Worm (Caenorhabditis elegans) whole organism, L2 larva: ENCODE data around the gene srd-4.

Source experiments
- ZK546.5 ChIP-seq: sonication (generic microtip); optimal IDR thresholded peaks from 2 replicates; lab custom pipeline; 2017; ENCODE audit warnings: missing biosample characterization, missing genetic modification characterization
- alr-1 ChIP-seq: fragments of 150-350 bp; optimal IDR thresholded peaks from 2 replicates; lab custom pipeline; 2014; ENCODE audit warnings: missing biosample characterization, missing genetic modification characterization
- aly-2 ChIP-seq: fragments of 150-350 bp; optimal IDR thresholded peaks from 2 replicates; lab custom pipeline; 2014; ENCODE audit warnings: missing biosample characterization, missing genetic modification characterization
- ama-1 ChIP-seq: fragments of 150-350 bp; optimal IDR thresholded peaks from 2 replicates; lab custom pipeline; 2018; ENCODE audit warnings: inconsistent platforms
- ceh-16 ChIP-seq: fragments of 150-350 bp; optimal IDR thresholded peaks from 2 replicates; lab custom pipeline; 2014; ENCODE audit warnings: missing biosample characterization, missing genetic modification characterization
- ceh-82 ChIP-seq: fragments of 150-350 bp; optimal IDR thresholded peaks from 2 replicates; lab custom pipeline; 2014; ENCODE audit warnings: missing biosample characterization, missing genetic modification characterization
- crh-2 ChIP-seq: sonication (generic microtip); optimal IDR thresholded peaks from 2 replicates; lab custom pipeline; 2017; ENCODE audit warnings: missing biosample characterization, missing genetic modification characterization
- dmd-4 ChIP-seq: sonication (generic microtip); optimal IDR thresholded peaks from 2 replicates; lab custom pipeline; 2017; ENCODE audit warnings: missing biosample characterization, missing genetic modification characterization
- elt-1 ChIP-seq: fragments of 150-350 bp; optimal IDR thresholded peaks from 2 replicates; lab custom pipeline; 2014; ENCODE audit warnings: missing biosample characterization, missing genetic modification characterization
- fos-1 ChIP-seq: fragments of 150-350 bp; optimal IDR thresholded peaks from 2 replicates; lab custom pipeline; 2014; ENCODE audit warnings: missing biosample characterization, missing genetic modification characterization
- gmeb-1 ChIP-seq: fragments of 150-350 bp; optimal IDR thresholded peaks from 2 replicates; lab custom pipeline; 2014; ENCODE audit warnings: missing biosample characterization, missing genetic modification characterization
- lin-11 ChIP-seq: fragments of 150-350 bp; sonication (generic microtip); optimal IDR thresholded peaks from 2 replicates; lab custom pipeline; 2014; ENCODE audit warnings: missing biosample characterization, missing genetic modification characterization, inconsistent platforms, mixed read lengths
- lin-39 ChIP-seq: fragments of 150-350 bp; optimal IDR thresholded peaks from 2 replicates; lab custom pipeline; 2014; ENCODE audit warnings: missing biosample characterization, missing genetic modification reagents, missing genetic modification characterization
- lsy-2 ChIP-seq, 2 experiments: fragments of 150-350 bp in 1 of 2; sonication (generic microtip) in 1 of 2; optimal IDR thresholded peaks; 2 replicates each; lab custom pipeline; 2014 to 2017; ENCODE audit warnings: missing biosample characterization in 2 of 2, missing genetic modification characterization in 2 of 2
- mab-5 ChIP-seq: fragments of 150-350 bp; optimal IDR thresholded peaks from 2 replicates; lab custom pipeline; 2014; ENCODE audit warnings: missing biosample characterization, missing genetic modification characterization
- mbf-1 ChIP-seq: sonication (generic microtip); optimal IDR thresholded peaks from 2 replicates; lab custom pipeline; 2017; ENCODE audit warnings: missing biosample characterization, missing genetic modification characterization
- mdl-1 ChIP-seq, 2 experiments: fragments of 150-350 bp in 1 of 2; sonication (generic microtip) in 1 of 2; optimal IDR thresholded peaks; 2 replicates each; lab custom pipeline; 2017; ENCODE audit warnings: missing biosample characterization in 2 of 2, missing genetic modification characterization in 2 of 2
- nhr-10 ChIP-seq: sonication (generic microtip); optimal IDR thresholded peaks from 2 replicates; lab custom pipeline; 2017; ENCODE audit warnings: missing biosample characterization, missing genetic modification characterization
- nhr-11 ChIP-seq: fragments of 150-350 bp; optimal IDR thresholded peaks from 2 replicates; lab custom pipeline; 2014; ENCODE audit warnings: missing biosample characterization, missing genetic modification characterization
- nhr-129 ChIP-seq: fragments of 150-350 bp; optimal IDR thresholded peaks from 2 replicates; lab custom pipeline; 2014; ENCODE audit warnings: missing biosample characterization, missing genetic modification characterization
- nhr-21 ChIP-seq: fragments of 150-350 bp; optimal IDR thresholded peaks from 2 replicates; lab custom pipeline; 2014; ENCODE audit warnings: missing biosample characterization, missing genetic modification characterization
- nhr-25 ChIP-seq: fragments of 150-350 bp; sonication (generic microtip); optimal IDR thresholded peaks from 3 replicates; lab custom pipeline; 2014; ENCODE audit warnings: missing biosample characterization, missing genetic modification characterization
- nhr-6 ChIP-seq: fragments of 150-350 bp; optimal IDR thresholded peaks from 2 replicates; lab custom pipeline; 2014; ENCODE audit warnings: missing biosample characterization, missing genetic modification characterization
- nhr-77 ChIP-seq: fragments of 150-350 bp; optimal IDR thresholded peaks from 2 replicates; lab custom pipeline; 2014; ENCODE audit warnings: missing biosample characterization, missing genetic modification characterization
- peb-1 ChIP-seq: fragments of 150-350 bp; optimal IDR thresholded peaks from 2 replicates; lab custom pipeline; 2014; ENCODE audit warnings: missing biosample characterization, missing genetic modification characterization
- sem-4 ChIP-seq: fragments of 150-350 bp; optimal IDR thresholded peaks from 2 replicates; lab custom pipeline; 2014; ENCODE audit warnings: missing biosample characterization, missing genetic modification reagents, missing genetic modification characterization
- skn-1 ChIP-seq: sonication (generic microtip); optimal IDR thresholded peaks from 2 replicates; lab custom pipeline; 2017; ENCODE audit warnings: missing biosample characterization, missing genetic modification characterization
- sma-3 ChIP-seq: sonication (generic microtip); optimal IDR thresholded peaks from 2 replicates; lab custom pipeline; 2016; ENCODE audit warnings: missing genetic modification reagents, missing genetic modification characterization, missing compliant biosample characterization
- sma-9 ChIP-seq, 2 experiments: fragments of 150-350 bp in 1 of 2; sonication (generic microtip) in 1 of 2; optimal IDR thresholded peaks; 2 replicates each; lab custom pipeline; 2014 to 2016; ENCODE audit warnings: missing genetic modification characterization in 2 of 2, mild to moderate bottlenecking in 1 of 2, missing biosample characterization in 1 of 2, missing compliant biosample characterization in 1 of 2, missing genetic modification reagents in 1 of 2, moderate library complexity in 1 of 2
- snpc-4 ChIP-seq: fragments of 150-350 bp; optimal IDR thresholded peaks from 2 replicates; lab custom pipeline; 2014; ENCODE audit warnings: missing biosample characterization, missing genetic modification characterization
- unc-39 ChIP-seq: fragments of 150-350 bp; optimal IDR thresholded peaks from 2 replicates; lab custom pipeline; 2014; ENCODE audit warnings: missing biosample characterization, missing genetic modification characterization
- unc-62 ChIP-seq: fragments of 150-350 bp; optimal IDR thresholded peaks from 2 replicates; lab custom pipeline; 2014; ENCODE audit warnings: missing biosample characterization, missing genetic modification reagents, missing genetic modification characterization
- zag-1 ChIP-seq: fragments of 150-350 bp; optimal IDR thresholded peaks from 2 replicates; lab custom pipeline; 2014; ENCODE audit warnings: missing biosample characterization, missing genetic modification characterization
- ztf-1 ChIP-seq: fragments of 200-800 bp; sonication (Bioruptor generic); conservative IDR thresholded peaks from 2 replicates; pipeline ENCODE4 v1.3.6; 2022; ENCODE audit warnings: missing genetic modification characterization, missing compliant biosample characterization
- ztf-11 ChIP-seq: sonication (generic microtip); optimal IDR thresholded peaks from 2 replicates; lab custom pipeline; 2017; ENCODE audit warnings: missing biosample characterization, missing genetic modification characterization
- ztf-4 ChIP-seq: fragments of 150-350 bp; optimal IDR thresholded peaks from 2 replicates; lab custom pipeline; 2014; ENCODE audit warnings: missing biosample characterization, missing genetic modification characterization

Gene srd-4

DNA sequence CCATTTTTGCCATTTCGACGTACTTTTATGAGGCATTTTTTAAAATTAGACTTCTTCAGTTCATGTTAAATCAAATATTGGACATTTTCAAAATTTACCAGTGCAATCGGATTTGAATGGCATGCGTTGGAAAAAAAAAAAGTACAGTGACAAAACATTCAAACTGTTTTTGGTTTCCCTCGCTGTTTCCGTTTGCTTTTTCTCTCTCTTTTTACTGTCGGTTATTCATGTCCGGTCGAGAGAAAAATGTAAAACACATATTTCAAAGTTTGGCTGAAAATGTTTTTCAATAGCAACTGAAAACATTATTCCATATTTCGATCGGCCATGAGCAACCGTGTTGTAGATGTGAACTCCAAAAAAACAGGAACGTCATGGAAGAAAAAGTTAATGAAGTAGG lies 44.1 kb upstream of the srd-4 start, which contains the start of gene C27A7.3:
TSS of gene C27A7.3 (plus strand) at position 301 of the 400 bp plus-strand sequence.
- TF ChIP-seq nhr-10 (tag; lab: Kevin White, UChicago) (no peak), crh-2 (tag; lab: Kevin White, UChicago) (no peak), ceh-82 (tag; lab: Kevin White, UChicago) (no peak), unc-62 (GFP tag; lab: Kevin White, UChicago) (no peak), lsy-2 (tag; optimal IDR thresholded peaks at IDR 0.05; lab: Kevin White, UChicago) (no peak), gmeb-1 (tag; lab: Kevin White, UChicago) (no peak), ceh-16 (tag; lab: Kevin White, UChicago) (no peak), sma-3 (GFP tag; lab: Kevin White, UChicago) (no peak), nhr-21 (tag; lab: Kevin White, UChicago) (no peak), peb-1 (no peak), ama-1 (lab: Kevin White, UChicago) (no peak), nhr-11 (no peak), nhr-6 (tag; lab: Kevin White, UChicago) (no peak), skn-1 (tag; lab: Kevin White, UChicago) (no peak), zag-1 (no peak), sma-9 (GFP tag; optimal IDR thresholded peaks at IDR 0.05; lab: Kevin White, UChicago) (no peak), sma-9 (tag; optimal IDR thresholded peaks at IDR 0.05; lab: Kevin White, UChicago) (no peak), ztf-1 (GFP tag; lab: Robert Waterston, UW) (no peak), lin-11 (tag; lab: Kevin White, UChicago) (no peak), lin-39 (tag; lab: Kevin White, UChicago) (no peak), ztf-11 (tag; lab: Kevin White, UChicago) (no peak)
- TF ChIP-seq, all 48 proteins: peak for 0

ce11 chrV:12150607-12151006 lies 34.1 kb upstream of the srd-4 start, which contains the start of gene che-11:
Gene che-11 (minus strand): TSS chrV:12150707.
- TF ChIP-seq skn-1 (tag; lab: Kevin White, UChicago) (no peak), unc-39 (tag; lab: Kevin White, UChicago) (no peak), lin-39 (tag; lab: Kevin White, UChicago) (no peak)

DNA sequence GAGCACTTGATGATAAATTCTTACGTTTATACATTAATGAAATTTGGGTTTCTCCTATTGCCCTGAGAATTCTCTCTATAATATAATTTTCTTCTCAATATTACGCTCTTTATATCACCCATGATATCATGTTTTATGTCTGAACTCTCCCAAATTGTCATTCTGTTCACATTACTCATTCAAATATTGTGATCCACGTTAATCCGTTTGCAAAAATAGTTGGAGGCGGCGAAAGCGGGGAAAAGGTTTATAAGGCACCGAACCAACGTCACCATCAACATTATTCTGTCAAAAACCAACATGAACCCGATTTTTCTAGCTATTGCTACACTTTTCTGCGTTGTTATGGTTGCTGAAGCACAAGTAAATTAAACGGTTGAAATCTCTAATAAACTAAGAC lies 31.9 kb upstream of the srd-4 start, which contains the start of gene C27A7.8:
TSS of gene C27A7.8 (plus strand) at position 301 of the 400 bp plus-strand sequence.
- TF ChIP-seq sma-3 (GFP tag; lab: Kevin White, UChicago) (no peak), alr-1 (tag; lab: Kevin White, UChicago) (no peak), snpc-4 (no peak), nhr-10 (tag; lab: Kevin White, UChicago) (no peak), nhr-77 (no peak), crh-2 (tag; lab: Kevin White, UChicago) (no peak), zag-1 (no peak), ztf-4 (tag; lab: Kevin White, UChicago) (no peak), dmd-4 (tag; lab: Kevin White, UChicago) (no peak), nhr-6 (tag; lab: Kevin White, UChicago) (no peak), ztf-11 (tag; lab: Kevin White, UChicago) (no peak), lin-39 (tag; lab: Kevin White, UChicago) (no peak), ceh-16 (tag; lab: Kevin White, UChicago) (no peak), peb-1 (no peak), fos-1 (tag; lab: Kevin White, UChicago) (no peak)
- TF ChIP-seq, all 48 proteins: peak for 0

- TF ChIP-seq fos-1 (tag; lab: Kevin White, UChicago) (no peak), skn-1 (tag; lab: Kevin White, UChicago) (no peak), sem-4 (tag; lab: Kevin White, UChicago) (no peak), snpc-4 (no peak), ztf-4 (tag; lab: Kevin White, UChicago) (no peak), lsy-2 (tag; optimal IDR thresholded peaks at IDR 0.05; lab: Kevin White, UChicago) (no peak), nhr-25 (tag; lab: Kevin White, UChicago) (no peak), mbf-1 (no peak), mab-5 (tag; lab: Kevin White, UChicago) (no peak), alr-1 (tag; lab: Kevin White, UChicago) (no peak), gmeb-1 (tag; lab: Kevin White, UChicago) (no peak), lin-11 (tag; lab: Kevin White, UChicago) (no peak)
- TF ChIP-seq, all 48 proteins: peak for 0
Measured at ce11 chrV:12153784-12154183, 31.0 kb upstream of the srd-4 start.

- TF ChIP-seq gmeb-1 (tag; lab: Kevin White, UChicago) (no peak), ztf-1 (GFP tag; lab: Robert Waterston, UW) (no peak), crh-2 (tag; lab: Kevin White, UChicago) (no peak), elt-1 (tag; lab: Kevin White, UChicago) (no peak), sma-3 (GFP tag; lab: Kevin White, UChicago) (no peak), nhr-21 (tag; lab: Kevin White, UChicago) (no peak), fos-1 (tag; lab: Kevin White, UChicago) (no peak), nhr-6 (tag; lab: Kevin White, UChicago) (no peak), nhr-129 (tag; lab: Kevin White, UChicago) (no peak), lin-39 (tag; lab: Kevin White, UChicago) (no peak), ZK546.5 (tag; lab: Kevin White, UChicago) (no peak), aly-2 (tag; lab: Kevin White, UChicago) (no peak), mab-5 (tag; lab: Kevin White, UChicago) (no peak), ztf-11 (tag; lab: Kevin White, UChicago) (no peak), unc-39 (tag; lab: Kevin White, UChicago) (no peak), zag-1 (no peak), mdl-1 (tag; optimal IDR thresholded peaks at IDR 0.05; lab: Kevin White, UChicago) (no peak), nhr-11 (no peak), ztf-4 (tag; lab: Kevin White, UChicago) (no peak)
- TF ChIP-seq, all 48 proteins: peak for 0
Measured at ce11 chrV:12154554-12154953, 30.2 kb upstream of the srd-4 start, which contains the start of gene C27A7.9. Gene C27A7.9 (minus strand): TSS chrV:12154654.
